Worm (Caenorhabditis elegans): ENCODE measurements around the gene srh-30.

Gene srh-30

DNA sequence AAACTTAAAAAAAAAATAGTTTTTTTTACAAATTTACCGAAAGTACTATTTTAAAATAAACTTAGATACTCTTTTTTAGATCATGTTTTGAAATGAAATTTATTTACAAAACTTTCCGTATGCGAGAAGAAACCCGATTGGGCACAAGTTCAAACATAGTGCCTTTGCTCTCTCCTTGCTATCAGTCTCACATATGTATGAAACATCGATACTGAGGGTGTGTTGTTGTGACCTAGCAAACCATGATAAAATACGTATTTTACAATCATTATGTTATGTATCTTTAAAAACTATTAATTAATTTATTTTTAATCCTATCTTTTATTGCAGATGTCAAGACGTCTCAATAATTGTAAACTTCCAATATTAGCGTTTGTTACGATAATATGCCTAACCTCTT lies 38.5 kb upstream of the srh-30 start:
- TF ChIP-seq nhr-80 (tag; optimal IDR thresholded peaks at IDR 0.05) (peak; percentile 48), ccch-3 (GFP tag; optimal IDR thresholded peaks at IDR 0.05) (no peak)

DNA sequence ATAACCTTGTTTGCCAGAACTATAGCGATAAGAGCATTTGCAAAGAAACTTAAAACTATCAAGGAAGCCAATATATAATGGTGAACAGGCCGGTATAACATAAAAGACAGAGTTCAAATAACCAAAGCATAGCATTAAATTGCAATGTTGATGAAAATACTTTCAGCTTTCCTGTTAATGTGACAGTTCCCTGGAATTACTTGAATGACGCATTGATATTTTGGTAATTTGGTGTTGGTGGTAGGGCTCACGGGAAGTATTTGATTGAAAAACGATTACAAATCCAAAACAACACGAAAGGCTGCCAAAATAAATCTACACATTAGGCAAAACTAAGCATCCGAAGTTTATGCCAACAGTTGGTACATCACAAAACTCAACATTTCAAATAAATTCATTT lies 37.4 kb upstream of the srh-30 start, which contains the start of gene dmsr-16:
Gene dmsr-16, minus strand, starts transcription at position 101 of the 400 bp plus-strand sequence.
- no peak for TF ChIP-seq ets-4 (GFP tag; optimal IDR thresholded peaks at IDR 0.05)
- TF ChIP-seq mes-4 (tag; optimal IDR thresholded peaks at IDR 0.05) = no peak
- TF ChIP-seq pha-4 (tag; optimal IDR thresholded peaks at IDR 0.05) = no peak
- no peak for TF ChIP-seq madf-6 (GFP tag; IDR thresholded peaks at IDR 0.05)
- TF ChIP-seq attf-5 (GFP tag; optimal IDR thresholded peaks at IDR 0.05) = no peak
- no peak for TF ChIP-seq tbx-9 (tag; optimal IDR thresholded peaks at IDR 0.05; ENCODE audit: borderline replicate concordance)
- TF ChIP-seq B0336.3 (GFP tag; IDR thresholded peaks at IDR 0.05) = no peak
- TF ChIP-seq K11D2.4 (GFP tag; IDR thresholded peaks at IDR 0.05) = no peak
- TF ChIP-seq F55B11.4 (tag; optimal IDR thresholded peaks at IDR 0.05; ENCODE audit: borderline replicate concordance, insufficient read depth) = no peak
- TF ChIP-seq repo-1 (tag; optimal IDR thresholded peaks at IDR 0.05) = no peak
- TF ChIP-seq lin-35 (GFP tag; optimal IDR thresholded peaks at IDR 0.05) = no peak
- no peak for TF ChIP-seq snpc-1.3 (tag; optimal IDR thresholded peaks at IDR 0.05; ENCODE audit: insufficient read depth)
- TF ChIP-seq F10E7.11 (tag; optimal IDR thresholded peaks at IDR 0.05) = no peak
- TF ChIP-seq hmg-1.2 (GFP tag; IDR thresholded peaks at IDR 0.05) = no peak
- TF ChIP-seq ztf-26 (tag; optimal IDR thresholded peaks at IDR 0.05) = no peak
- TF ChIP-seq ceh-79 (tag; optimal IDR thresholded peaks at IDR 0.05) = no peak

DNA sequence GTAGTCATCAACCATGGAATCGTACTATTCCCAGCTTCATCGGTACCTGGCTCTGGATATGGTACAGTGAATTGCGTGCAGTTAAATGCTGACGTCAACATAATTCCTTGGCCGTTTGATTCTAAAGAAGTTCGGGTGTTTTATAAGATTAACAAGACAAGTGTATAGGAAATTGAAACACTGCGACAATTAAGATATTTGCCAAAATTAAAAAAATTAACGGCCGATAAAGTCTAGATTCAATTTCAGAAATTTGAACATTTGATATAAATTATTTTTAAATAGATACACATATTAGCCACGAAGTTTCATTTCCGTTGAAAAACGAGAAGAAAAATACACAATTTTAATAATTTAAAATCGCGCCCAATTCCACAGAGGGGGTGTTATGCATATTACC lies 34.8 kb upstream of the srh-30 start, which contains the start of gene dmsr-12:
Gene dmsr-12, minus strand, starts transcription at position 101 of the 400 bp plus-strand sequence.
- TF ChIP-seq athp-1 (tag; optimal IDR thresholded peaks at IDR 0.05) (no peak), F55B11.4 (tag; optimal IDR thresholded peaks at IDR 0.05; ENCODE audit: borderline replicate concordance, insufficient read depth) (no peak), hsf-1 (GFP tag; IDR thresholded peaks at IDR 0.05) (no peak), ceh-27 (GFP tag; optimal IDR thresholded peaks at IDR 0.05) (no peak), ceh-91 (GFP tag; IDR thresholded peaks at IDR 0.05) (no peak), mel-28 (tag; optimal IDR thresholded peaks at IDR 0.05; ENCODE audit: borderline replicate concordance) (no peak), F49E8.2 (tag; optimal IDR thresholded peaks at IDR 0.05; ENCODE audit: insufficient read depth) (no peak), F37B4.10 (GFP tag; IDR thresholded peaks at IDR 0.05) (no peak), tbx-9 (tag; optimal IDR thresholded peaks at IDR 0.05; ENCODE audit: borderline replicate concordance) (no peak), madf-3 (GFP tag; IDR thresholded peaks at IDR 0.05) (no peak), fkh-3 (tag; optimal IDR thresholded peaks at IDR 0.05) (no peak), lin-40 (tag; optimal IDR thresholded peaks at IDR 0.05) (no peak), atf-7 (tag; optimal IDR thresholded peaks at IDR 0.05) (no peak), hmg-20 (GFP tag; IDR thresholded peaks at IDR 0.05) (no peak), egrh-3 (GFP tag; IDR thresholded peaks at IDR 0.05) (no peak), efl-1 (GFP tag; optimal IDR thresholded peaks at IDR 0.05) (no peak), tlf-1 (GFP tag; optimal IDR thresholded peaks at IDR 0.05) (no peak), T07F8.4 (tag; optimal IDR thresholded peaks at IDR 0.05) (no peak), lsy-27 (tag; optimal IDR thresholded peaks at IDR 0.05; ENCODE audit: borderline replicate concordance, insufficient read depth) (no peak)

DNA sequence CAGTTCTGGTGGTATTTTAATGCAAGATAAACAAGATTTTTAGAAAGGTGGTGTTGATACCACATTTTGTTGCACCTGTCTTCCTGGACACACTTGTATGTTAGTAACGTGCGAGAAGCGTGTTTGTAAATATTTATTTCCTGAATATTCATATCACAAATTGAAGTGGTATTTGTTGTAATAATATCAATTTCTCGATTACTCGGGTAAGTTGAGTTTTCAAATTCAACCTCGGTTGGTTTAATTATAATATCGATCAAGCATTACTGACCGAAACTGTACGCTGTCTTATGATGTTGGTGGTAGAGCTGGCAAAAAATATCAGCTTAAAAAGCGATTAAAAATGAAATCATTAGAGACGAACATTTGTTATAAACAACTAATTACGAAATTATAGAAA lies 32.4 kb upstream of the srh-30 start, which contains the start of gene dmsr-11:
Gene dmsr-11, minus strand, starts transcription at position 101 of the 400 bp plus-strand sequence.
- TF ChIP-seq madf-3 (GFP tag; IDR thresholded peaks at IDR 0.05) = no peak
